Worm (Caenorhabditis elegans) whole organism, L1 larva: ENCODE data around the gene clec-24.

Source experiments
- blmp-1 ChIP-seq: fragments of 150-350 bp; optimal IDR thresholded peaks from 2 replicates; lab custom pipeline; 2014; ENCODE audit warnings: missing biosample characterization, missing genetic modification characterization
- nhr-76 ChIP-seq: sonication (generic microtip); optimal IDR thresholded peaks from 2 replicates; lab custom pipeline; 2017; ENCODE audit warnings: missing biosample characterization, missing genetic modification characterization
- nhr-84 ChIP-seq: sonication (generic microtip); optimal IDR thresholded peaks from 2 replicates; lab custom pipeline; 2017; ENCODE audit warnings: missing biosample characterization, missing genetic modification characterization

DNA sequence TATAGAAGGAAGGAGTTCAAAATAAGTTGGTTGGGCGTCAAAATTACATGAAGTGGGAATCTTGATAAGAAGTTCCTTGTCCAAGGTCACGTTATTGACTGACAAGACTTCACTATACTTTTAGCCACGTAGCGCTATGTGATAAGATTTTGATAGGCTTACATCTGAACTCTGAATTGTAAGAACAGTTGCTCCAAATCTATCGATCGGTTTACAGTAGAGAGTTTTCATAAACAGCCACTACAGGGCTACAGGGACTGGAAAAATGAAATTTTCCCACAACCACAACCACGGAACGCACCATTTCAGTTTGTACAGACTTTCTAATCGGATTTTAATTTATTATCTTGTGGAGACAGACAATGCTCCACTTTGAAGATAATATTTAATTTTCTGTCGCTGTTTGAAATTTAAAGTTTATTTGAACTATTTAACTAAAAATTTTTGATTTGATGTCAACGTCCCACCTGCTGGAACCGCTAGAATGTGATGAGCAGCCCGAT is 3.8 kb upstream of the clec-24 start, which contains the start of the genes clec-31 and clec-22:
- TF ChIP-seq blmp-1 (tag; lab: Kevin White, UChicago) (no peak), nhr-84 (tag; lab: Kevin White, UChicago) (no peak), nhr-76 (no peak)
